Fruit fly (Drosophila melanogaster): ENCODE data around the gene CG11586.

dm6 chr3L:4304244-4304959, 42.1 kb upstream of the CG11586 start:
- TF ChIP-seq CG8478 (optimal IDR thresholded peaks at IDR 0.05) (no peak), CTCF (optimal IDR thresholded peaks at IDR 0.05) (no peak)
